Fruit fly (Drosophila melanogaster) whole organism, pupa: ENCODE results near the gene CG5687.
A peak's percentile ranks its signal among the peaks of the same experiment; 100 is the strongest.

Experiments used
- CG12605 ChIP-seq: fragments of 200-800 bp; sonication (Bioruptor generic); IDR thresholded peaks from 2 replicates; pipeline ENCODE4 v1.3.6; 2022; ENCODE audit warnings: missing biosample characterization, missing genetic modification characterization
- CG13204 ChIP-seq: fragments of 200-800 bp; sonication (Bioruptor generic); optimal IDR thresholded peaks from 2 replicates; lab custom pipeline; 2018; ENCODE audit warnings: missing biosample characterization, mild to moderate bottlenecking, missing genetic modification characterization, moderate library complexity
- CG14655 ChIP-seq: fragments of 200-800 bp; sonication (Bioruptor generic); optimal IDR thresholded peaks from 3 replicates; lab custom pipeline; 2017; ENCODE audit warnings: mild to moderate bottlenecking, missing biosample characterization, missing genetic modification reagents, missing genetic modification characterization
- CG15710 ChIP-seq: fragments of 200-800 bp; sonication (Bioruptor generic); optimal IDR thresholded peaks from 2 replicates; lab custom pipeline; 2018; ENCODE audit warnings: missing biosample characterization, mild to moderate bottlenecking, missing genetic modification characterization, moderate library complexity
- CG17806 ChIP-seq: fragments of 200-800 bp; sonication (Bioruptor generic); optimal IDR thresholded peaks from 2 replicates; lab custom pipeline; 2018; ENCODE audit warnings: missing biosample characterization, mild to moderate bottlenecking, missing genetic modification characterization, moderate library complexity
- CG4496 ChIP-seq: fragments of 200-800 bp; sonication (Bioruptor generic); IDR thresholded peaks from 3 replicates; pipeline ENCODE4 v1.3.6; 2022; ENCODE audit warnings: missing biosample characterization, missing genetic modification characterization
- CG8159 ChIP-seq: fragments of 200-800 bp; sonication (Bioruptor generic); optimal IDR thresholded peaks from 3 replicates; lab custom pipeline; 2018; ENCODE audit warnings: missing biosample characterization, mild to moderate bottlenecking, missing genetic modification characterization, moderate library complexity
- D1 ChIP-seq: fragments of 200-800 bp; sonication (Bioruptor generic); optimal IDR thresholded peaks from 2 replicates; lab custom pipeline; 2018; ENCODE audit warnings: missing biosample characterization, mild to moderate bottlenecking, missing genetic modification characterization, moderate library complexity
- EcR ChIP-seq: fragments of 200-800 bp; sonication (Bioruptor generic); optimal IDR thresholded peaks from 3 replicates; lab custom pipeline; 2019; ENCODE audit warnings: missing biosample characterization, missing genetic modification characterization, mild to moderate bottlenecking, moderate library complexity, missing genetic modification reagents
- Pif1A ChIP-seq: fragments of 200-800 bp; sonication (Bioruptor generic); optimal IDR thresholded peaks from 3 replicates; lab custom pipeline; 2016; ENCODE audit warnings: missing biosample characterization, missing genetic modification characterization
- Snoo ChIP-seq: fragments of 200-800 bp; sonication (Bioruptor generic); optimal IDR thresholded peaks from 3 replicates; lab custom pipeline; 2017; ENCODE audit warnings: missing biosample characterization, mild to moderate bottlenecking, missing genetic modification characterization, inconsistent platforms
- gl ChIP-seq: fragments of 200-800 bp; sonication (Bioruptor generic); optimal IDR thresholded peaks from 2 replicates; lab custom pipeline; 2018; ENCODE audit warnings: missing biosample characterization, mild to moderate bottlenecking, missing genetic modification characterization
- rn ChIP-seq: fragments of 200-800 bp; sonication (Bioruptor generic); IDR thresholded peaks from 2 replicates; pipeline ENCODE4 v1.3.6; 2022; ENCODE audit warnings: missing biosample characterization, missing genetic modification characterization

- TF ChIP-seq EcR (GFP tag; lab: Kevin White, UChicago) (no peak), D1 (tag; lab: Kevin White, UChicago) (no peak), CG8159 (peak; percentile 40), rn (GFP tag; lab: Robert Waterston, UW) (no peak), CG15710 (tag; lab: Kevin White, UChicago) (peak; percentile 23), CG13204 (GFP tag; lab: Kevin White, UChicago) (no peak), CG17806 (no peak), CG12605 (GFP tag; lab: Robert Waterston, UW) (no peak), CG14655 (GFP tag; lab: Kevin White, UChicago) (peak; percentile 14), Snoo (tag; lab: Kevin White, UChicago) (no peak), gl (no peak), CG4496 (no peak), Pif1A (GFP tag; lab: Kevin White, UChicago) (peak; percentile 39)
Measured at dm6 chr3L:1905273-1905672, 33.6 kb downstream of the CG5687 start.
